Worm (Caenorhabditis elegans) whole organism, L1 larva: Measurements from ENCODE around the gene hcp-3.
A peak's percentile ranks its signal among the peaks of the same experiment; 100 is the strongest.

Experiments used
- C04F5.9 ChIP-seq: sonication (generic microtip); optimal IDR thresholded peaks from 2 replicates; lab custom pipeline; 2016; ENCODE audit warnings: missing genetic modification characterization, missing compliant biosample characterization
- blmp-1 ChIP-seq: fragments of 150-350 bp; optimal IDR thresholded peaks from 2 replicates; lab custom pipeline; 2014; ENCODE audit warnings: missing biosample characterization, missing genetic modification characterization
- fos-1 ChIP-seq: fragments of 150-350 bp; optimal IDR thresholded peaks from 2 replicates; lab custom pipeline; 2014; ENCODE audit warnings: missing biosample characterization, missing genetic modification characterization
- nhr-71 ChIP-seq: sonication (generic microtip); optimal IDR thresholded peaks from 2 replicates; lab custom pipeline; 2016; ENCODE audit warnings: mild to moderate bottlenecking, missing genetic modification characterization, moderate library complexity, missing compliant biosample characterization
- nhr-76 ChIP-seq: sonication (generic microtip); optimal IDR thresholded peaks from 2 replicates; lab custom pipeline; 2017; ENCODE audit warnings: missing biosample characterization, missing genetic modification characterization
- nhr-77 ChIP-seq: fragments of 150-350 bp; optimal IDR thresholded peaks from 2 replicates; lab custom pipeline; 2014; ENCODE audit warnings: missing biosample characterization, missing genetic modification characterization
- tbx-2 ChIP-seq: sonication (generic microtip); optimal IDR thresholded peaks from 2 replicates; lab custom pipeline; 2016; ENCODE audit warnings: missing genetic modification characterization, missing compliant biosample characterization
- unc-62 ChIP-seq: fragments of 150-350 bp; optimal IDR thresholded peaks from 2 replicates; lab custom pipeline; 2014; ENCODE audit warnings: missing biosample characterization, missing genetic modification reagents, missing genetic modification characterization

- TF ChIP-seq blmp-1 (tag; lab: Kevin White, UChicago), result no peak
- TF ChIP-seq unc-62 (GFP tag; lab: Kevin White, UChicago), result no peak
- no peak for TF ChIP-seq C04F5.9 (tag; lab: Kevin White, UChicago)
- TF ChIP-seq nhr-76, result no peak
- no peak for TF ChIP-seq tbx-2
- TF ChIP-seq nhr-77 (tag; lab: Kevin White, UChicago), result no peak
- TF ChIP-seq nhr-71, result peak; percentile 54
- TF ChIP-seq fos-1 (tag; lab: Kevin White, UChicago), result no peak
Observed at ce11 chrIII:9621840-9622525, 5.7 kb upstream of the hcp-3 start.
